Fruit fly (Drosophila melanogaster) Kc167 (cell line): ENCODE measurements around the gene CG9547.

Experiments used
- Myc ChIP-seq: fragments of >200 bp; optimal IDR thresholded peaks from 2 replicates; lab custom pipeline; 2017; ENCODE audit warnings: missing external identifiers
- Sin3A ChIP-seq: fragments of >200 bp; optimal IDR thresholded peaks from 2 replicates; lab custom pipeline; 2018; ENCODE audit warnings: missing external identifiers
- h ChIP-seq: fragments of >200 bp; optimal IDR thresholded peaks from 3 replicates; lab custom pipeline; 2018; ENCODE audit warnings: missing external identifiers
- psq ChIP-seq: fragments of >200 bp; optimal IDR thresholded peaks from 2 replicates; lab custom pipeline; 2017; ENCODE audit warnings: missing external identifiers
- ttk ChIP-seq: sonication (Bioruptor generic); optimal IDR thresholded peaks from 2 replicates; lab custom pipeline; 2017; ENCODE audit warnings: missing external identifiers

DNA sequence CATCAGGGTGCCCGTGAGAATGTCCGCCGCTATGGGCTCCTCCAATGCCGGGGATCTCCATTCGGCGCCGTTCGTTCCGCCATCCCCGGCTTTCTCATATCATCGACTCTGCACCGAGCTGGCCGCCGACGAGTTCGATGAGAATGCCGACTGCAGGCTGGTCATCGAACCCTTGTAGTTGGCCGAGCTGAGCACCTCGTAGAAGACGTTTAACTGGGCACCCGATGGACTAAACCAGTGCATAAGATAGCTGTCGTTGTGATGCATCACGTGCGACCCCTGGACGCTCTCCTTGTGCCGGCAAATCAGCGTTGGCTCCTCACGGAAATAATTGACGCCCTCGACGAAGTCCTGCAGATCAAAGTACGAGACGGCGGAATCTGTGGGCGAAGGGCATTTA lies 44.6 kb downstream of the CG9547 start:
- TF ChIP-seq ttk (lab: Kevin White, UChicago), result no peak
- TF ChIP-seq h (lab: Kevin White, UChicago), result no peak
- TF ChIP-seq Myc (lab: Kevin White, UChicago), result no peak
- TF ChIP-seq Sin3A (lab: Kevin White, UChicago), result no peak
- TF ChIP-seq psq (lab: Kevin White, UChicago), result no peak
